Worm (Caenorhabditis elegans): ENCODE results near the gene F37C12.10.

Gene F37C12.10

ce11 chrIII:7152569-7152968 lies 35.6 kb downstream of the F37C12.10 start:
- TF ChIP-seq nhr-25 (tag; optimal IDR thresholded peaks at IDR 0.05) (no peak), fkh-2 (tag; optimal IDR thresholded peaks at IDR 0.05) (no peak), nhr-23 (tag; optimal IDR thresholded peaks at IDR 0.05) (peak; percentile 37), nhr-76 (tag; optimal IDR thresholded peaks at IDR 0.05) (no peak), hmg-11 (tag; optimal IDR thresholded peaks at IDR 0.05) (no peak)

ce11 chrIII:7150162-7150561 lies 38.0 kb downstream of the F37C12.10 start:
- TF ChIP-seq fkh-2 (tag; optimal IDR thresholded peaks at IDR 0.05) (no peak), nhr-12 (tag; optimal IDR thresholded peaks at IDR 0.05) (no peak), ztf-4 (tag; optimal IDR thresholded peaks at IDR 0.05) (no peak), egl-5 (tag; optimal IDR thresholded peaks at IDR 0.05) (no peak), fos-1 (tag; optimal IDR thresholded peaks at IDR 0.05) (no peak), zag-1 (tag; optimal IDR thresholded peaks at IDR 0.05) (no peak)

- TF ChIP-seq jun-1 (tag; optimal IDR thresholded peaks at IDR 0.05): no peak
- TF ChIP-seq fkh-10 (GFP tag; optimal IDR thresholded peaks at IDR 0.05): no peak
- TF ChIP-seq mdl-1 (tag; optimal IDR thresholded peaks at IDR 0.05): no peak
- TF ChIP-seq ceh-16 (tag; optimal IDR thresholded peaks at IDR 0.05): no peak
- TF ChIP-seq skn-1 (tag; optimal IDR thresholded peaks at IDR 0.05): no peak
- no peak for TF ChIP-seq tbx-2 (tag; optimal IDR thresholded peaks at IDR 0.05)
- no peak for TF ChIP-seq unc-62 (GFP tag; optimal IDR thresholded peaks at IDR 0.05)
- TF ChIP-seq sea-2 (GFP tag; optimal IDR thresholded peaks at IDR 0.05): no peak
- no peak for TF ChIP-seq fkh-2 (tag; optimal IDR thresholded peaks at IDR 0.05)
- no peak for TF ChIP-seq nfya-1 (tag; optimal IDR thresholded peaks at IDR 0.05; ENCODE audit: insufficient read depth)
- TF ChIP-seq nhr-67 (tag; optimal IDR thresholded peaks at IDR 0.05): no peak
- no peak for TF ChIP-seq pha-4 (tag; optimal IDR thresholded peaks at IDR 0.05)
- no peak for TF ChIP-seq pqm-1 (tag; optimal IDR thresholded peaks at IDR 0.05)
- no peak for TF ChIP-seq ceh-28 (tag; optimal IDR thresholded peaks at IDR 0.05)
- TF ChIP-seq elt-3 (tag; optimal IDR thresholded peaks at IDR 0.05): no peak
- no peak for TF ChIP-seq nhr-237 (tag; optimal IDR thresholded peaks at IDR 0.05)
Observed at ce11 chrIII:7148191-7148590, 40.0 kb downstream of the F37C12.10 start.

- no peak for TF ChIP-seq nhr-77 (tag; optimal IDR thresholded peaks at IDR 0.05)
- TF ChIP-seq nhr-28 (tag; optimal IDR thresholded peaks at IDR 0.05): no peak
- no peak for TF ChIP-seq nhr-237 (tag; optimal IDR thresholded peaks at IDR 0.05)
Observed at ce11 chrIII:7146341-7146740, 41.8 kb downstream of the F37C12.10 start.

- no peak for TF ChIP-seq hmg-11 (tag; optimal IDR thresholded peaks at IDR 0.05)
- TF ChIP-seq nhr-237 (tag; optimal IDR thresholded peaks at IDR 0.05): no peak
- no peak for TF ChIP-seq elt-2 (tag; optimal IDR thresholded peaks at IDR 0.05)
- no peak for TF ChIP-seq lin-15B (tag; optimal IDR thresholded peaks at IDR 0.05)
- no peak for TF ChIP-seq nhr-77 (tag; optimal IDR thresholded peaks at IDR 0.05)
- no peak for TF ChIP-seq snpc-4 (tag; optimal IDR thresholded peaks at IDR 0.05)
- no peak for TF ChIP-seq sea-2 (GFP tag; optimal IDR thresholded peaks at IDR 0.05)
- no peak for TF ChIP-seq jun-1 (tag; optimal IDR thresholded peaks at IDR 0.05)
- no peak for TF ChIP-seq elt-3 (tag; optimal IDR thresholded peaks at IDR 0.05)
- no peak for TF ChIP-seq ZK546.5 (tag; optimal IDR thresholded peaks at IDR 0.05)
- no peak for TF ChIP-seq nhr-23 (tag; optimal IDR thresholded peaks at IDR 0.05)
- TF ChIP-seq daf-12 (tag; optimal IDR thresholded peaks at IDR 0.05): no peak
- no peak for TF ChIP-seq pha-4 (tag; optimal IDR thresholded peaks at IDR 0.05)
- TF ChIP-seq nhr-12 (tag; optimal IDR thresholded peaks at IDR 0.05): no peak
- no peak for TF ChIP-seq fkh-10 (GFP tag; optimal IDR thresholded peaks at IDR 0.05)
- no peak for TF ChIP-seq lin-39 (tag; optimal IDR thresholded peaks at IDR 0.05)
- TF ChIP-seq nhr-76 (tag; optimal IDR thresholded peaks at IDR 0.05): no peak
- TF ChIP-seq elt-1 (tag; optimal IDR thresholded peaks at IDR 0.05): no peak
- no peak for TF ChIP-seq zag-1 (tag; optimal IDR thresholded peaks at IDR 0.05)
Observed at ce11 chrIII:7144749-7145148, 43.4 kb downstream of the F37C12.10 start, which contains the start of gene glr-2. glr-2 (minus strand) TSS chrIII:7144959.

ce11 chrIII:7142172-7142601 lies 46.0 kb downstream of the F37C12.10 start:
- TF ChIP-seq nhr-25 (tag; optimal IDR thresholded peaks at IDR 0.05): peak; percentile 11
- no peak for TF ChIP-seq nhr-237 (tag; optimal IDR thresholded peaks at IDR 0.05)
- no peak for TF ChIP-seq pha-4 (tag; optimal IDR thresholded peaks at IDR 0.05)
- TF ChIP-seq fkh-10 (GFP tag; optimal IDR thresholded peaks at IDR 0.05): no peak
- no peak for TF ChIP-seq jun-1 (tag; optimal IDR thresholded peaks at IDR 0.05)
- no peak for TF ChIP-seq unc-62 (GFP tag; optimal IDR thresholded peaks at IDR 0.05)
- no peak for TF ChIP-seq ceh-28 (tag; optimal IDR thresholded peaks at IDR 0.05)
- no peak for TF ChIP-seq ceh-9 (tag; optimal IDR thresholded peaks at IDR 0.05)
- TF ChIP-seq nhr-77 (tag; optimal IDR thresholded peaks at IDR 0.05): no peak
- no peak for TF ChIP-seq zag-1 (tag; optimal IDR thresholded peaks at IDR 0.05)
- peak; percentile 26 for TF ChIP-seq elt-2 (tag; optimal IDR thresholded peaks at IDR 0.05)
- TF ChIP-seq ama-1 (optimal IDR thresholded peaks at IDR 0.05): peak; percentile 76
- TF ChIP-seq pqm-1 (tag; optimal IDR thresholded peaks at IDR 0.05): peak; percentile 45
- TF ChIP-seq elt-3 (tag; optimal IDR thresholded peaks at IDR 0.05): no peak
- TF ChIP-seq mml-1 (tag; optimal IDR thresholded peaks at IDR 0.05): no peak
- no peak for TF ChIP-seq ceh-82 (tag; optimal IDR thresholded peaks at IDR 0.05)
- TF ChIP-seq egl-5 (tag; optimal IDR thresholded peaks at IDR 0.05): no peak
- TF ChIP-seq ztf-11 (tag; optimal IDR thresholded peaks at IDR 0.05): no peak
- TF ChIP-seq nfya-1 (tag; optimal IDR thresholded peaks at IDR 0.05; ENCODE audit: insufficient read depth): peak; percentile 43
- no peak for TF ChIP-seq sea-2 (GFP tag; optimal IDR thresholded peaks at IDR 0.05)
- TF ChIP-seq eor-1 (tag; optimal IDR thresholded peaks at IDR 0.05): no peak
- peak; percentile 97 for TF ChIP-seq snpc-4 (tag; optimal IDR thresholded peaks at IDR 0.05)
- TF ChIP-seq nhr-76 (tag; optimal IDR thresholded peaks at IDR 0.05): no peak
- no peak for TF ChIP-seq skn-1 (tag; optimal IDR thresholded peaks at IDR 0.05)
- no peak for TF ChIP-seq daf-12 (tag; optimal IDR thresholded peaks at IDR 0.05)
- no peak for TF ChIP-seq hmg-11 (tag; optimal IDR thresholded peaks at IDR 0.05)

All from whole organism, L3 larva.